Worm (Caenorhabditis elegans) whole organism, L2 larva: ENCODE results near the gene C13C4.7.

Experiments used
- R02D3.7 ChIP-seq: fragments of 150-350 bp; optimal IDR thresholded peaks from 2 replicates; lab custom pipeline; 2014; ENCODE audit warnings: missing biosample characterization, missing genetic modification characterization
- ama-1 ChIP-seq: fragments of 150-350 bp; optimal IDR thresholded peaks from 2 replicates; lab custom pipeline; 2018; ENCODE audit warnings: inconsistent platforms
- ceh-16 ChIP-seq: fragments of 150-350 bp; optimal IDR thresholded peaks from 2 replicates; lab custom pipeline; 2014; ENCODE audit warnings: missing biosample characterization, missing genetic modification characterization
- elt-3 ChIP-seq: sonication (generic microtip); optimal IDR thresholded peaks from 2 replicates; lab custom pipeline; 2017; ENCODE audit warnings: missing biosample characterization, missing genetic modification characterization
- lin-11 ChIP-seq: fragments of 150-350 bp; sonication (generic microtip); optimal IDR thresholded peaks from 2 replicates; lab custom pipeline; 2014; ENCODE audit warnings: missing biosample characterization, missing genetic modification characterization, inconsistent platforms, mixed read lengths
- mdl-1 ChIP-seq, 2 experiments: fragments of 150-350 bp in 1 of 2; sonication (generic microtip) in 1 of 2; optimal IDR thresholded peaks; 2 replicates each; lab custom pipeline; 2017; ENCODE audit warnings: missing biosample characterization in 2 of 2, missing genetic modification characterization in 2 of 2
- nhr-6 ChIP-seq: fragments of 150-350 bp; optimal IDR thresholded peaks from 2 replicates; lab custom pipeline; 2014; ENCODE audit warnings: missing biosample characterization, missing genetic modification characterization
- nhr-77 ChIP-seq: fragments of 150-350 bp; optimal IDR thresholded peaks from 2 replicates; lab custom pipeline; 2014; ENCODE audit warnings: missing biosample characterization, missing genetic modification characterization
- snpc-4 ChIP-seq: fragments of 150-350 bp; optimal IDR thresholded peaks from 2 replicates; lab custom pipeline; 2014; ENCODE audit warnings: missing biosample characterization, missing genetic modification characterization
- unc-39 ChIP-seq: fragments of 150-350 bp; optimal IDR thresholded peaks from 2 replicates; lab custom pipeline; 2014; ENCODE audit warnings: missing biosample characterization, missing genetic modification characterization
- unc-62 ChIP-seq: fragments of 150-350 bp; optimal IDR thresholded peaks from 2 replicates; lab custom pipeline; 2014; ENCODE audit warnings: missing biosample characterization, missing genetic modification reagents, missing genetic modification characterization
- ztf-11 ChIP-seq: sonication (generic microtip); optimal IDR thresholded peaks from 2 replicates; lab custom pipeline; 2017; ENCODE audit warnings: missing biosample characterization, missing genetic modification characterization
- ztf-4 ChIP-seq: fragments of 150-350 bp; optimal IDR thresholded peaks from 2 replicates; lab custom pipeline; 2014; ENCODE audit warnings: missing biosample characterization, missing genetic modification characterization

ce11 chrV:12082932-12083331 lies 37.3 kb downstream of the C13C4.7 start, which contains the start of gene R07B7.10:
- TF ChIP-seq R02D3.7 (tag; lab: Kevin White, UChicago) = no peak
- no peak for TF ChIP-seq ztf-4
- TF ChIP-seq unc-39 (tag; lab: Kevin White, UChicago) = no peak
- no peak for TF ChIP-seq nhr-77 (tag; lab: Kevin White, UChicago)
- TF ChIP-seq elt-3 = no peak
- TF ChIP-seq unc-62 (GFP tag; lab: Kevin White, UChicago) = no peak
- TF ChIP-seq nhr-6 = no peak
- TF ChIP-seq ztf-11 (tag; lab: Kevin White, UChicago) = no peak
- no peak for TF ChIP-seq ceh-16 (tag; lab: Kevin White, UChicago)
- TF ChIP-seq mdl-1 (tag; optimal IDR thresholded peaks at IDR 0.05; lab: Kevin White, UChicago) = no peak
- TF ChIP-seq ama-1 (lab: Kevin White, UChicago) = no peak
- no peak for TF ChIP-seq snpc-4 (tag; lab: Kevin White, UChicago)
- TF ChIP-seq lin-11 = no peak
